Worm (Caenorhabditis elegans) whole organism, L1 larva: Measurements from ENCODE around the gene rnp-3.
"Not testable (repeated sequence)": the region's sequence is repeated elsewhere in the genome, so short reads cannot be mapped to it uniquely, and the experiment has no call there.

Experiments
- aly-2 ChIP-seq: fragments of 150-350 bp; optimal IDR thresholded peaks from 2 replicates; lab custom pipeline; 2014; ENCODE audit warnings: missing biosample characterization, missing genetic modification characterization
- ceh-82 ChIP-seq, 3 experiments: fragments of 150-350 bp in 1 of 3; sonication (generic microtip) in 2 of 3; optimal IDR thresholded peaks; 2 replicates each; lab custom pipeline; 2014 to 2017; ENCODE audit warnings: missing biosample characterization in 3 of 3, missing genetic modification characterization in 3 of 3
- ceh-90 ChIP-seq: sonication (generic microtip); optimal IDR thresholded peaks from 2 replicates; lab custom pipeline; 2016; ENCODE audit warnings: missing genetic modification characterization, missing compliant biosample characterization
- efl-1 ChIP-seq, 4 experiments: fragments of 150-350 bp; optimal IDR thresholded peaks in 3 of 4; peaks in 1 of 4; 1 replicate in 1 of 4; 2 replicates in 3 of 4; lab custom pipeline; 2014; ENCODE audit warnings: missing biosample characterization in 2 of 4, missing genetic modification characterization in 2 of 4, missing genetic modification reagents in 2 of 4
- efl-3 ChIP-seq: fragments of 200-800 bp; sonication (Bioruptor generic); optimal IDR thresholded peaks from 2 replicates; lab custom pipeline; 2018; ENCODE audit warnings: mild to moderate bottlenecking, missing genetic modification characterization, missing compliant biosample characterization
- lin-13 ChIP-seq: fragments of 150-350 bp; optimal IDR thresholded peaks from 2 replicates; lab custom pipeline; 2014; ENCODE audit warnings: missing biosample characterization, missing genetic modification reagents, missing genetic modification characterization
- mep-1 ChIP-seq: fragments of 150-350 bp; optimal IDR thresholded peaks from 2 replicates; lab custom pipeline; 2014; ENCODE audit warnings: missing biosample characterization, missing genetic modification characterization
- nhr-76 ChIP-seq: sonication (generic microtip); optimal IDR thresholded peaks from 2 replicates; lab custom pipeline; 2017; ENCODE audit warnings: missing biosample characterization, missing genetic modification characterization
- rnt-1 ChIP-seq: sonication (generic microtip); optimal IDR thresholded peaks from 2 replicates; lab custom pipeline; 2016; ENCODE audit warnings: mild to moderate bottlenecking, missing genetic modification characterization, moderate library complexity, missing compliant biosample characterization
- unc-62 ChIP-seq: fragments of 150-350 bp; optimal IDR thresholded peaks from 2 replicates; lab custom pipeline; 2014; ENCODE audit warnings: missing biosample characterization, missing genetic modification reagents, missing genetic modification characterization
- unc-86 ChIP-seq: sonication (generic microtip); optimal IDR thresholded peaks from 2 replicates; lab custom pipeline; 2016; ENCODE audit warnings: missing genetic modification characterization, missing compliant biosample characterization
- ztf-11 ChIP-seq, 2 experiments: sonication (generic microtip); optimal IDR thresholded peaks; 2 replicates each; lab custom pipeline; 2016 to 2017; ENCODE audit warnings: missing genetic modification characterization in 2 of 2, missing biosample characterization in 1 of 2, missing compliant biosample characterization in 1 of 2

DNA sequence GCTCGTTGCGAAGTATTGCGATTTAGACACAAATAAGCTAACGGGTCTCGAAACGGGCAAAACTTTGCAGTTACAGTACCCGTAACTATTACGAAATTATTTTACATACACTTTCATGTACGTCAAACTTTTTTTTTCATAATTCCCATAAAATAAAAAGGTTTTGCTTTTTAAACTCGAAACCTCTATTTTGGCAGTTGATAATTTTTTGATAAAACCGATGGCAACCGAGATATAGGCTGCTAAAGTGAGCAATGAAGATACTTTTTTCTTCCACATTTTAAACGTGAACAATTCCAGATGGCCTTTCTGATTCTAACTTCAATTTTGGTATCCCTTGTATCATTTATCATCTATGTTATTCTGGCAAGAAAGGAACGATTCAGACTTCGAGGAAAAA lies 23.3 kb downstream of the rnp-3 start, which contains the start of gene cyp-25A6:
- not testable (repeated sequence) for TF ChIP-seq mep-1 (tag; lab: Kevin White, UChicago); unc-62 (GFP tag; lab: Kevin White, UChicago); efl-3 (GFP tag; lab: Kevin White, UChicago); ceh-82 (tag; optimal IDR thresholded peaks at IDR 0.05; lab: Kevin White, UChicago); ceh-90 (tag; lab: Kevin White, UChicago); rnt-1 (tag; lab: Kevin White, UChicago); ztf-11 (tag; optimal IDR thresholded peaks at IDR 0.05; lab: Kevin White, UChicago); efl-1 (optimal IDR thresholded peaks at IDR 0.05; lab: Kevin White, UChicago); efl-1 (GFP tag; optimal IDR thresholded peaks at IDR 0.05 in 1 of 2; lab: Kevin White, UChicago); aly-2 (tag; lab: Kevin White, UChicago); nhr-76; unc-86 (tag; lab: Kevin White, UChicago); lin-13 (GFP tag; lab: Kevin White, UChicago)
